Worm (Caenorhabditis elegans): Measurements from ENCODE around the gene srbc-60.

ce11 chrV:794092-794491, 14.0 kb downstream of the srbc-60 start:
- no peak for TF ChIP-seq ama-1 (optimal IDR thresholded peaks at IDR 0.05)
- TF ChIP-seq flt-1 (GFP tag; IDR thresholded peaks at IDR 0.05) = no peak
- no peak for TF ChIP-seq ets-7 (tag; optimal IDR thresholded peaks at IDR 0.05)
- no peak for TF ChIP-seq tbx-37 (GFP tag; conservative IDR thresholded peaks at IDR 0.05)
- TF ChIP-seq ceh-13 (GFP tag; optimal IDR thresholded peaks at IDR 0.05) = no peak
- no peak for TF ChIP-seq hmg-4 (GFP tag; optimal IDR thresholded peaks at IDR 0.05)
- no peak for TF ChIP-seq aly-1 (tag; optimal IDR thresholded peaks at IDR 0.05)
- no peak for TF ChIP-seq sea-1 (GFP tag; conservative IDR thresholded peaks at IDR 0.05)
- TF ChIP-seq pes-1 (GFP tag; IDR thresholded peaks at IDR 0.05) = no peak
- TF ChIP-seq hmbx-1 (tag; optimal IDR thresholded peaks at IDR 0.05) = no peak
- no peak for TF ChIP-seq B0310.2 (tag; optimal IDR thresholded peaks at IDR 0.05)
- TF ChIP-seq ceh-36 (tag; optimal IDR thresholded peaks at IDR 0.05) = no peak
